Fruit fly (Drosophila melanogaster) whole organism, adult: ENCODE results near the gene CG13318.

ENCODE experiments used
- CG12768 ChIP-seq: fragments of 200-800 bp; sonication (Bioruptor generic); optimal IDR thresholded peaks from 2 replicates; lab custom pipeline; 2017; ENCODE audit warnings: missing biosample characterization, missing genetic modification characterization, mild to moderate bottlenecking, moderate library complexity, missing genetic modification reagents
- CG14711 ChIP-seq: fragments of 200-800 bp; sonication (Bioruptor generic); optimal IDR thresholded peaks from 2 replicates; lab custom pipeline; 2018; ENCODE audit warnings: missing biosample characterization, mild to moderate bottlenecking, missing genetic modification characterization, moderate library complexity
- CG1620 ChIP-seq: fragments of 200-800 bp; sonication (Bioruptor generic); optimal IDR thresholded peaks from 2 replicates; lab custom pipeline; 2016; ENCODE audit warnings: missing biosample characterization, missing genetic modification characterization
- CG5204 ChIP-seq: fragments of 200-800 bp; sonication (Bioruptor generic); optimal IDR thresholded peaks from 2 replicates; lab custom pipeline; 2016; ENCODE audit warnings: missing biosample characterization, missing genetic modification characterization
- Crg-1 ChIP-seq: fragments of 200-800 bp; sonication (Bioruptor generic); optimal IDR thresholded peaks from 2 replicates; lab custom pipeline; 2016; ENCODE audit warnings: missing biosample characterization, missing genetic modification characterization
- Hr96 ChIP-seq: fragments of 200-800 bp; sonication (Bioruptor generic); optimal IDR thresholded peaks from 2 replicates; lab custom pipeline; 2016; ENCODE audit warnings: missing biosample characterization, missing genetic modification characterization
- bab1 ChIP-seq: fragments of 200-800 bp; sonication (Bioruptor generic); optimal IDR thresholded peaks from 3 replicates; lab custom pipeline; 2019; ENCODE audit warnings: missing biosample characterization, mild to moderate bottlenecking, missing genetic modification characterization, moderate library complexity
- cic ChIP-seq: fragments of 200-800 bp; sonication (Bioruptor generic); optimal IDR thresholded peaks from 2 replicates; lab custom pipeline; 2017; ENCODE audit warnings: missing biosample characterization, mild to moderate bottlenecking, missing genetic modification characterization, moderate library complexity
- cnc ChIP-seq, 2 experiments: fragments of >200 bp; optimal IDR thresholded peaks; 2 replicates each; lab custom pipeline; 2017
- ovo ChIP-seq: fragments of 200-800 bp; sonication (Bioruptor generic); optimal IDR thresholded peaks from 2 replicates; lab custom pipeline; 2016; ENCODE audit warnings: missing biosample characterization, missing genetic modification characterization
- pad ChIP-seq: fragments of 200-800 bp; sonication (Bioruptor generic); optimal IDR thresholded peaks from 3 replicates; lab custom pipeline; 2017; ENCODE audit warnings: missing biosample characterization, missing genetic modification characterization, mild to moderate bottlenecking, moderate library complexity, missing genetic modification reagents
- tj ChIP-seq: fragments of 200-800 bp; sonication (Bioruptor generic); optimal IDR thresholded peaks from 3 replicates; lab custom pipeline; 2017; ENCODE audit warnings: missing biosample characterization, mild to moderate bottlenecking, missing genetic modification characterization, moderate library complexity

DNA sequence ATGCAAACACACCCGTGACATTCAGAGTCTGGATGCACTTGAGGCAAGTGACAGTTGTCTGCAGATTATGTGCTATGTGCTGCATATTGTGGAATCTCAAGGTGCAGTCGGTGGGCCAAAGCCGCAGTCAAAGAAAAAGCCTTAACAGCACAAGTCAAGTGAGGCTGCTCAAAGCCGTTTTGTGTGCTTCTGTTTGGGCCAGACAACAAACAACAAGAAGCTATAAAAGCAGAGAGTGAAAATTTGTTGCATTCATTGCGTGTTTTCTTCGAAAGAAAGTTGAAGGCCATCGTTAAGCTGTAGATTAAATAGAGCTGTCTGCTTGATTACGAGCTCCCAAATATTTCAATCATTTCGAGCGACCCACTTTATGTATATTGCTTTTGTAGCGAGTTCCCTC lies 30.6 kb downstream of the CG13318 start:
- no peak for TF ChIP-seq CG14711
- TF ChIP-seq cnc (optimal IDR thresholded peaks at IDR 0.05; lab: Kevin White, UChicago) = no peak
- TF ChIP-seq bab1 (GFP tag; lab: Kevin White, UChicago) = no peak
- no peak for TF ChIP-seq Hr96 (GFP tag; lab: Kevin White, UChicago)
- TF ChIP-seq CG12768 = no peak
- TF ChIP-seq ovo (GFP tag; lab: Kevin White, UChicago) = no peak
- TF ChIP-seq Crg-1 (GFP tag; lab: Kevin White, UChicago) = no peak
- no peak for TF ChIP-seq tj (GFP tag; lab: Kevin White, UChicago)
- TF ChIP-seq pad (GFP tag; lab: Kevin White, UChicago) = no peak
- no peak for TF ChIP-seq CG5204
- no peak for TF ChIP-seq CG1620 (GFP tag; lab: Kevin White, UChicago)
- no peak for TF ChIP-seq cic (GFP tag; lab: Kevin White, UChicago)
